Fruit fly (Drosophila melanogaster) whole organism, embryonic: ENCODE measurements around the gene CG14778.
A peak's percentile ranks its signal among the peaks of the same experiment; 100 is the strongest.

Experiments
- Atf6 ChIP-seq: fragments of 200-800 bp; sonication (Bioruptor generic); IDR thresholded peaks from 2 replicates; pipeline ENCODE4 v1.3.6; 2022; ENCODE audit warnings: missing biosample characterization, missing genetic modification characterization
- CG10267 ChIP-seq: fragments of 200-800 bp; sonication (Bioruptor generic); optimal IDR thresholded peaks from 2 replicates; lab custom pipeline; 2018; ENCODE audit warnings: missing biosample characterization, mild to moderate bottlenecking, missing genetic modification characterization, moderate library complexity
- CG10654 ChIP-seq: fragments of 200-800 bp; sonication (Bioruptor generic); optimal IDR thresholded peaks from 2 replicates; lab custom pipeline; 2016; ENCODE audit warnings: missing biosample characterization, missing genetic modification characterization
- CG11696 ChIP-seq: fragments of 200-800 bp; sonication (Bioruptor generic); IDR thresholded peaks from 2 replicates; pipeline ENCODE4 v1.3.6; 2022; ENCODE audit warnings: missing biosample characterization, missing genetic modification characterization
- CG12071 ChIP-seq: fragments of 200-800 bp; sonication (Bioruptor generic); optimal IDR thresholded peaks from 3 replicates; lab custom pipeline; 2018; ENCODE audit warnings: missing biosample characterization, mild to moderate bottlenecking, missing genetic modification characterization
- CG16863 ChIP-seq: fragments of 200-800 bp; sonication (Bioruptor generic); optimal IDR thresholded peaks from 3 replicates; lab custom pipeline; 2016; ENCODE audit warnings: missing biosample characterization, missing genetic modification characterization
- CG17568 ChIP-seq: fragments of 200-800 bp; sonication (Bioruptor generic); optimal IDR thresholded peaks from 2 replicates; lab custom pipeline; 2018; ENCODE audit warnings: missing biosample characterization, mild to moderate bottlenecking, missing genetic modification characterization, moderate library complexity
- CG4360 ChIP-seq: fragments of 200-800 bp; sonication (Bioruptor generic); IDR thresholded peaks from 2 replicates; pipeline ENCODE4 v1.3.6; 2022; ENCODE audit warnings: missing biosample characterization, missing genetic modification characterization
- CG4617 ChIP-seq: fragments of 200-800 bp; sonication (Bioruptor generic); optimal IDR thresholded peaks from 3 replicates; lab custom pipeline; 2016; ENCODE audit warnings: missing biosample characterization, missing genetic modification characterization, borderline replicate concordance
- CG5180 ChIP-seq: fragments of 200-800 bp; sonication (Bioruptor generic); optimal IDR thresholded peaks from 3 replicates; lab custom pipeline; 2017; ENCODE audit warnings: missing biosample characterization, missing genetic modification characterization, mild to moderate bottlenecking, moderate library complexity, missing genetic modification reagents
- CG6791 ChIP-seq: fragments of 200-800 bp; sonication (Bioruptor generic); IDR thresholded peaks from 3 replicates; pipeline ENCODE4 v1.3.6; 2022; ENCODE audit warnings: missing biosample characterization, missing genetic modification characterization; ENCODE audit not compliant: partially characterized antibody
- CG8089 ChIP-seq: fragments of 200-800 bp; sonication (Bioruptor generic); optimal IDR thresholded peaks from 3 replicates; lab custom pipeline; 2016; ENCODE audit warnings: missing biosample characterization, missing genetic modification characterization
- CG8765 ChIP-seq: fragments of 200-800 bp; sonication (Bioruptor generic); IDR thresholded peaks from 2 replicates; pipeline ENCODE4 v1.3.6; 2022; ENCODE audit warnings: missing biosample characterization, missing genetic modification characterization
- CTCF ChIP-seq: fragments of 200-800 bp; sonication (Bioruptor generic); optimal IDR thresholded peaks from 2 replicates; lab custom pipeline; 2017; ENCODE audit warnings: missing biosample characterization, mild to moderate bottlenecking, missing genetic modification characterization, moderate library complexity
- Camta ChIP-seq: fragments of 200-800 bp; sonication (Bioruptor generic); optimal IDR thresholded peaks from 2 replicates; lab custom pipeline; 2016; ENCODE audit warnings: missing biosample characterization, missing genetic modification characterization
- Dbx ChIP-seq: fragments of 200-800 bp; sonication (Bioruptor generic); IDR thresholded peaks from 3 replicates; pipeline ENCODE4 v1.3.6; 2022; ENCODE audit warnings: missing biosample characterization, missing genetic modification characterization
- Doc3 ChIP-seq: fragments of 200-800 bp; sonication (Bioruptor generic); IDR thresholded peaks from 3 replicates; pipeline ENCODE4 v1.3.6; 2022; ENCODE audit warnings: missing biosample characterization, missing genetic modification characterization; ENCODE audit not compliant: partially characterized antibody
- Dref ChIP-seq: fragments of 200-800 bp; sonication (Bioruptor generic); IDR thresholded peaks from 2 replicates; pipeline ENCODE4 v1.3.6; 2022; ENCODE audit warnings: missing biosample characterization, missing genetic modification characterization
- HLH3B ChIP-seq: fragments of 200-800 bp; sonication (Bioruptor generic); IDR thresholded peaks from 2 replicates; pipeline ENCODE4 v1.3.6; 2022; ENCODE audit warnings: missing biosample characterization, missing genetic modification characterization
- Hr3 ChIP-seq: fragments of 200-800 bp; sonication (Bioruptor generic); optimal IDR thresholded peaks from 3 replicates; lab custom pipeline; 2016; ENCODE audit warnings: missing biosample characterization, missing genetic modification characterization
- Hr39 ChIP-seq: fragments of >200 bp; optimal IDR thresholded peaks from 2 replicates; lab custom pipeline; 2017
- Lim3 ChIP-seq: fragments of 200-800 bp; sonication (Bioruptor generic); IDR thresholded peaks from 2 replicates; pipeline ENCODE4 v1.3.6; 2022; ENCODE audit warnings: missing biosample characterization, missing genetic modification characterization
- PHDP ChIP-seq: fragments of 200-800 bp; sonication (Bioruptor generic); optimal IDR thresholded peaks from 3 replicates; lab custom pipeline; 2018; ENCODE audit warnings: missing biosample characterization, mild to moderate bottlenecking, missing genetic modification characterization, moderate library complexity
- Six4 ChIP-seq: fragments of 200-800 bp; sonication (Bioruptor generic); optimal IDR thresholded peaks from 2 replicates; lab custom pipeline; 2016; ENCODE audit warnings: missing biosample characterization, missing genetic modification characterization
- ab ChIP-seq: fragments of 200-800 bp; sonication (Bioruptor generic); optimal IDR thresholded peaks from 2 replicates; lab custom pipeline; 2016; ENCODE audit warnings: missing biosample characterization, missing genetic modification characterization
- ac ChIP-seq: fragments of 200-800 bp; sonication (Bioruptor generic); optimal IDR thresholded peaks from 3 replicates; lab custom pipeline; 2017; ENCODE audit warnings: missing biosample characterization, mild to moderate bottlenecking, missing genetic modification characterization
- br ChIP-seq: fragments of >200 bp; optimal IDR thresholded peaks from 2 replicates; lab custom pipeline; 2017
- cad ChIP-seq: fragments of >200 bp; optimal IDR thresholded peaks from 2 replicates; lab custom pipeline; 2017; ENCODE audit warnings: missing biosample characterization, missing genetic modification characterization
- danr ChIP-seq: fragments of 200-800 bp; sonication (Bioruptor generic); IDR thresholded peaks from 2 replicates; pipeline ENCODE4 v1.3.6; 2022; ENCODE audit warnings: missing biosample characterization, missing genetic modification characterization
- dpn ChIP-seq, 2 experiments: fragments of 200-800 bp; sonication (Bioruptor generic); optimal IDR thresholded peaks; 3 replicates each; lab custom pipeline; 2016; ENCODE audit warnings: missing biosample characterization in 2 of 2, missing genetic modification characterization in 2 of 2
- exex ChIP-seq: fragments of 200-800 bp; sonication (Bioruptor generic); optimal IDR thresholded peaks from 4 replicates; lab custom pipeline; 2018; ENCODE audit warnings: missing biosample characterization, mild to moderate bottlenecking, missing genetic modification characterization, moderate library complexity
- eyg ChIP-seq: fragments of 200-800 bp; sonication (Bioruptor generic); optimal IDR thresholded peaks from 3 replicates; lab custom pipeline; 2016; ENCODE audit warnings: missing biosample characterization, missing genetic modification characterization
- fd64A ChIP-seq: fragments of 200-800 bp; sonication (Bioruptor generic); optimal IDR thresholded peaks from 3 replicates; lab custom pipeline; 2018; ENCODE audit warnings: missing biosample characterization, mild to moderate bottlenecking, missing genetic modification characterization
- ftz-f1 ChIP-seq: fragments of 200-800 bp; sonication (Bioruptor generic); optimal IDR thresholded peaks from 2 replicates; lab custom pipeline; 2016; ENCODE audit warnings: missing biosample characterization, missing genetic modification characterization
- gce ChIP-seq: fragments of 200-800 bp; sonication (Bioruptor generic); IDR thresholded peaks from 3 replicates; pipeline ENCODE4 v1.3.6; 2022; ENCODE audit warnings: missing biosample characterization, missing genetic modification characterization
- gcm ChIP-seq: fragments of 200-800 bp; sonication (Bioruptor generic); optimal IDR thresholded peaks from 2 replicates; lab custom pipeline; 2019; ENCODE audit warnings: missing biosample characterization, mild to moderate bottlenecking, missing genetic modification characterization, moderate library complexity
- gem ChIP-seq: fragments of 200-800 bp; sonication (Bioruptor generic); optimal IDR thresholded peaks from 2 replicates; lab custom pipeline; 2019; ENCODE audit warnings: missing biosample characterization, mild to moderate bottlenecking, missing genetic modification characterization, moderate library complexity
- hkb ChIP-seq, 2 experiments: fragments of 200-800 bp in 1 of 2; fragments of >200 bp in 1 of 2; sonication (Bioruptor generic) in 1 of 2; IDR thresholded peaks in 1 of 2; optimal IDR thresholded peaks in 1 of 2; 2 replicates each; pipeline versions ENCODE4 v1.3.6 to Lab custom; 2017 to 2022; ENCODE audit warnings: missing biosample characterization in 1 of 2, missing genetic modification characterization in 1 of 2
- hth ChIP-seq: fragments of >200 bp; optimal IDR thresholded peaks from 2 replicates; lab custom pipeline; 2017; ENCODE audit warnings: inconsistent platforms
- lmd ChIP-seq: fragments of 200-800 bp; sonication (Bioruptor generic); IDR thresholded peaks from 2 replicates; pipeline ENCODE4 v1.3.6; 2022; ENCODE audit warnings: missing biosample characterization, missing genetic modification characterization
- lola ChIP-seq, 3 experiments: fragments of >200 bp in 2 of 3; fragments of 200-800 bp in 1 of 3; sonication (Bioruptor generic) in 1 of 3; optimal IDR thresholded peaks; 2 replicates each; lab custom pipeline; 2017 to 2019; ENCODE audit warnings: missing biosample characterization in 3 of 3, missing genetic modification characterization in 3 of 3, mild to moderate bottlenecking in 1 of 3, moderate library complexity in 1 of 3
- nom ChIP-seq: fragments of 200-800 bp; sonication (Bioruptor generic); optimal IDR thresholded peaks from 2 replicates; lab custom pipeline; 2017; ENCODE audit warnings: missing biosample characterization, missing genetic modification characterization, mild to moderate bottlenecking, moderate library complexity, missing genetic modification reagents
- pros ChIP-seq: fragments of 200-800 bp; sonication (Bioruptor generic); optimal IDR thresholded peaks from 3 replicates; lab custom pipeline; 2019; ENCODE audit warnings: missing biosample characterization, mild to moderate bottlenecking, missing genetic modification characterization, moderate library complexity
- repo ChIP-seq: fragments of 200-800 bp; sonication (Bioruptor generic); optimal IDR thresholded peaks from 2 replicates; lab custom pipeline; 2016; ENCODE audit warnings: missing biosample characterization, missing genetic modification characterization
- sc ChIP-seq, 3 experiments: fragments of >200 bp in 2 of 3; fragments of 200-800 bp in 1 of 3; sonication (Bioruptor generic) in 1 of 3; optimal IDR thresholded peaks; 2 replicates in 2 of 3; 3 replicates in 1 of 3; lab custom pipeline; 2017; ENCODE audit warnings: mild to moderate bottlenecking in 1 of 3, missing biosample characterization in 1 of 3, missing genetic modification characterization in 1 of 3, missing genetic modification reagents in 1 of 3
- slp2 ChIP-seq: fragments of 200-800 bp; sonication (Bioruptor generic); optimal IDR thresholded peaks from 2 replicates; lab custom pipeline; 2016; ENCODE audit warnings: missing biosample characterization, missing genetic modification characterization
- sob ChIP-seq: fragments of 200-800 bp; sonication (Bioruptor generic); IDR thresholded peaks from 2 replicates; pipeline ENCODE4 v1.3.6; 2022; ENCODE audit warnings: missing biosample characterization, missing genetic modification characterization
- unpg ChIP-seq: fragments of 200-800 bp; sonication (Bioruptor generic); optimal IDR thresholded peaks from 3 replicates; lab custom pipeline; 2018; ENCODE audit warnings: missing biosample characterization, mild to moderate bottlenecking, missing genetic modification characterization, moderate library complexity
- vnd ChIP-seq: fragments of 200-800 bp; sonication (Bioruptor generic); IDR thresholded peaks from 3 replicates; pipeline ENCODE4 v1.3.6; 2022; ENCODE audit warnings: missing biosample characterization, missing genetic modification characterization; ENCODE audit not compliant: partially characterized antibody
- wor ChIP-seq: fragments of 200-800 bp; sonication (Bioruptor generic); IDR thresholded peaks from 2 replicates; pipeline ENCODE4 v1.3.6; 2022; ENCODE audit warnings: missing biosample characterization, missing genetic modification characterization
- zen2 ChIP-seq: fragments of 200-800 bp; sonication (Bioruptor generic); IDR thresholded peaks from 3 replicates; pipeline ENCODE4 v1.3.6; 2022; ENCODE audit warnings: missing biosample characterization, missing genetic modification characterization; ENCODE audit not compliant: partially characterized antibody

CG14778 gene

dm6 chrX:1512753-1513226, 45.5 kb downstream of the CG14778 start, which contains the start of gene CG14795 (continued):
- TF ChIP-seq zen2 (GFP tag; lab: Robert Waterston, UW): peak; percentile 84; the same call in 2 of the 3 replicates
- no peak for TF ChIP-seq hth (lab: Kevin White, UChicago)
- TF ChIP-seq Hr39 (lab: Kevin White, UChicago): no peak
- TF ChIP-seq repo (GFP tag; lab: Kevin White, UChicago): peak; percentile 46
- no peak for TF ChIP-seq CG8089 (GFP tag; lab: Kevin White, UChicago)
- TF ChIP-seq hkb (optimal IDR thresholded peaks at IDR 0.05; lab: Kevin White, UChicago): peak; percentile 65
- no peak for TF ChIP-seq hkb (GFP tag; IDR thresholded peaks at IDR 0.05; lab: Robert Waterston, UW)
- no peak for TF ChIP-seq CG4360
- TF ChIP-seq unpg: no peak
- TF ChIP-seq PHDP (tag; lab: Kevin White, UChicago): peak; percentile 27
- no peak for TF ChIP-seq br
- no peak for TF ChIP-seq CG16863 (GFP tag; lab: Kevin White, UChicago)
- no peak for TF ChIP-seq eyg (GFP tag; lab: Kevin White, UChicago)
- no peak for TF ChIP-seq Hr3 (GFP tag; lab: Kevin White, UChicago)
- no peak for TF ChIP-seq CG8765 (GFP tag; lab: Robert Waterston, UW)
- no peak for TF ChIP-seq Six4 (GFP tag; lab: Kevin White, UChicago)
- TF ChIP-seq HLH3B (GFP tag; lab: Robert Waterston, UW): no peak
- TF ChIP-seq ac (GFP tag; lab: Kevin White, UChicago): no peak
- TF ChIP-seq CG10267: peak; percentile 80
- peak; percentile 35; the same call in 1 of the 3 replicates for TF ChIP-seq gce (GFP tag; lab: Robert Waterston, UW)
- TF ChIP-seq CG11696 (GFP tag; lab: Robert Waterston, UW): no peak
- TF ChIP-seq lola (GFP tag; optimal IDR thresholded peaks at IDR 0.05; lab: Kevin White, UChicago): peak in 1 of 3 experiments; percentile 20
- peak; percentile 99 for TF ChIP-seq Dref (GFP tag; lab: Robert Waterston, UW)
- TF ChIP-seq ab (GFP tag; lab: Kevin White, UChicago): no peak
- no peak for TF ChIP-seq CG5180 (GFP tag; lab: Kevin White, UChicago)
- TF ChIP-seq CG17568 (GFP tag; lab: Kevin White, UChicago): no peak
- peak; percentile 97 for TF ChIP-seq CG6791 (GFP tag; lab: Robert Waterston, UW)
- TF ChIP-seq vnd: peak; percentile 87
- no peak for TF ChIP-seq CG10654
- peak; percentile 51 for TF ChIP-seq CG4617
- TF ChIP-seq sob (GFP tag; lab: Robert Waterston, UW): peak; percentile 75
- no peak for TF ChIP-seq CG12071
- no peak for TF ChIP-seq slp2 (GFP tag; lab: Kevin White, UChicago)
- no peak for TF ChIP-seq nom (GFP tag; lab: Kevin White, UChicago)
- no peak for TF ChIP-seq danr (GFP tag; lab: Robert Waterston, UW)
- peak; percentile 31 for TF ChIP-seq exex (tag; lab: Kevin White, UChicago)
- TF ChIP-seq cad (GFP tag; lab: Kevin White, UChicago): no peak
- peak; percentile 39 to 43 for TF ChIP-seq dpn (GFP tag; optimal IDR thresholded peaks at IDR 0.05; lab: Kevin White, UChicago)
- no peak for TF ChIP-seq sc (optimal IDR thresholded peaks at IDR 0.05; lab: Kevin White, UChicago)
- TF ChIP-seq sc (GFP tag; optimal IDR thresholded peaks at IDR 0.05; lab: Kevin White, UChicago): no peak
- TF ChIP-seq Camta (GFP tag; lab: Kevin White, UChicago): no peak
- TF ChIP-seq Doc3: peak; percentile 88
- TF ChIP-seq gem (tag; lab: Kevin White, UChicago): no peak
- TF ChIP-seq fd64A (GFP tag; lab: Kevin White, UChicago): no peak
- no peak for TF ChIP-seq Lim3 (GFP tag; lab: Robert Waterston, UW)
- TF ChIP-seq Atf6: no peak
- TF ChIP-seq lmd: no peak; the same call in 1 of the 2 replicates
- no peak for TF ChIP-seq gcm (GFP tag; lab: Kevin White, UChicago)
- peak; percentile 66 for TF ChIP-seq CTCF (GFP tag; lab: Kevin White, UChicago)
- TF ChIP-seq Dbx (GFP tag; lab: Robert Waterston, UW): peak; percentile 65; the same call in 2 of the 3 replicates
- no peak for TF ChIP-seq pros (GFP tag; lab: Kevin White, UChicago)
- TF ChIP-seq ftz-f1 (GFP tag; lab: Kevin White, UChicago): peak; percentile 36
- no peak for TF ChIP-seq wor
